Fruit fly (Drosophila melanogaster) whole organism, embryonic: ENCODE measurements around the gene CG31792.

Experiments
- Aef1 ChIP-seq: fragments of 200-800 bp; sonication (Bioruptor generic); IDR thresholded peaks from 3 replicates; pipeline ENCODE4 v1.3.6; 2022; ENCODE audit warnings: missing biosample characterization, missing genetic modification characterization
- CG10147 ChIP-seq: fragments of 200-800 bp; sonication (Bioruptor generic); optimal IDR thresholded peaks from 2 replicates; lab custom pipeline; 2019; ENCODE audit warnings: missing biosample characterization, mild to moderate bottlenecking, missing genetic modification characterization, moderate library complexity
- CG10209 ChIP-seq: fragments of 200-800 bp; sonication (Bioruptor generic); optimal IDR thresholded peaks from 3 replicates; lab custom pipeline; 2017; ENCODE audit warnings: missing biosample characterization, mild to moderate bottlenecking, missing genetic modification characterization, missing genetic modification reagents
- CG12071 ChIP-seq: fragments of 200-800 bp; sonication (Bioruptor generic); optimal IDR thresholded peaks from 3 replicates; lab custom pipeline; 2018; ENCODE audit warnings: missing biosample characterization, mild to moderate bottlenecking, missing genetic modification characterization
- CG12942 ChIP-seq: fragments of 200-800 bp; sonication (Bioruptor generic); optimal IDR thresholded peaks from 3 replicates; lab custom pipeline; 2016; ENCODE audit warnings: missing biosample characterization, missing genetic modification characterization
- CG13624 ChIP-seq: fragments of 200-800 bp; sonication (Bioruptor generic); optimal IDR thresholded peaks from 2 replicates; lab custom pipeline; 2016; ENCODE audit warnings: missing biosample characterization, missing genetic modification characterization
- CG15601 ChIP-seq: fragments of 200-800 bp; sonication (Bioruptor generic); optimal IDR thresholded peaks from 3 replicates; lab custom pipeline; 2019; ENCODE audit warnings: missing biosample characterization, mild to moderate bottlenecking, missing genetic modification characterization, moderate library complexity
- CG17361 ChIP-seq: fragments of 200-800 bp; sonication (Bioruptor generic); IDR thresholded peaks from 3 replicates; pipeline ENCODE4 v1.3.6; 2022; ENCODE audit warnings: missing biosample characterization, missing genetic modification characterization
- CG18011 ChIP-seq: fragments of 200-800 bp; sonication (Bioruptor generic); optimal IDR thresholded peaks from 2 replicates; lab custom pipeline; 2017; ENCODE audit warnings: missing biosample characterization, missing genetic modification characterization, mild to moderate bottlenecking, moderate library complexity, missing genotype
- CG18599 ChIP-seq: fragments of 200-800 bp; sonication (Bioruptor generic); optimal IDR thresholded peaks from 3 replicates; lab custom pipeline; 2017; ENCODE audit warnings: missing biosample characterization, missing genetic modification characterization, mild to moderate bottlenecking, moderate library complexity, missing genetic modification reagents
- CG2116 ChIP-seq: fragments of 200-800 bp; sonication (Bioruptor generic); optimal IDR thresholded peaks from 3 replicates; lab custom pipeline; 2018; ENCODE audit warnings: missing biosample characterization, mild to moderate bottlenecking, missing genetic modification characterization
- CG2712 ChIP-seq: fragments of 200-800 bp; optimal IDR thresholded peaks from 3 replicates; lab custom pipeline; 2019; ENCODE audit warnings: missing biosample characterization, mild to moderate bottlenecking, missing genetic modification characterization, moderate library complexity
- CG30431 ChIP-seq: fragments of 200-800 bp; sonication (Bioruptor generic); optimal IDR thresholded peaks from 2 replicates; lab custom pipeline; 2017; ENCODE audit warnings: missing biosample characterization, missing genetic modification characterization
- CG34224 ChIP-seq: fragments of 200-800 bp; sonication (Bioruptor generic); IDR thresholded peaks from 3 replicates; pipeline ENCODE4 v1.3.6; 2022; ENCODE audit warnings: missing biosample characterization, missing genetic modification characterization; ENCODE audit not compliant: partially characterized antibody
- CG4404 ChIP-seq: fragments of 200-800 bp; sonication (Bioruptor generic); IDR thresholded peaks from 2 replicates; pipeline ENCODE4 v1.3.6; 2022; ENCODE audit warnings: missing biosample characterization, missing genetic modification characterization
- CG5953 ChIP-seq: fragments of 200-800 bp; sonication (Bioruptor generic); IDR thresholded peaks from 2 replicates; pipeline ENCODE4 v1.3.6; 2022; ENCODE audit warnings: missing biosample characterization, missing genetic modification characterization
- CG7271 ChIP-seq: fragments of 200-800 bp; sonication (Bioruptor generic); optimal IDR thresholded peaks from 2 replicates; lab custom pipeline; 2018; ENCODE audit warnings: missing biosample characterization, mild to moderate bottlenecking, missing genetic modification characterization, moderate library complexity
- CG8281 ChIP-seq: fragments of 200-800 bp; sonication (Bioruptor generic); optimal IDR thresholded peaks from 2 replicates; lab custom pipeline; 2018; ENCODE audit warnings: missing biosample characterization, mild to moderate bottlenecking, missing genetic modification characterization, moderate library complexity
- CG8924 ChIP-seq: fragments of 200-800 bp; optimal IDR thresholded peaks from 3 replicates; lab custom pipeline; 2019; ENCODE audit warnings: missing biosample characterization, mild to moderate bottlenecking, missing genetic modification characterization, moderate library complexity
- CG9437 ChIP-seq: fragments of 200-800 bp; sonication (Bioruptor generic); optimal IDR thresholded peaks from 2 replicates; lab custom pipeline; 2018; ENCODE audit warnings: missing biosample characterization, mild to moderate bottlenecking, missing genetic modification characterization
- CkIIα-i1 ChIP-seq: fragments of 200-800 bp; sonication (Bioruptor generic); IDR thresholded peaks from 2 replicates; pipeline ENCODE4 v1.3.6; 2022; ENCODE audit warnings: missing biosample characterization, missing genetic modification characterization
- H15 ChIP-seq: fragments of 200-800 bp; sonication (Bioruptor generic); IDR thresholded peaks from 3 replicates; pipeline ENCODE4 v1.3.6; 2022; ENCODE audit warnings: missing biosample characterization, missing genetic modification characterization
- H2.0 ChIP-seq: fragments of 200-800 bp; sonication (Bioruptor generic); IDR thresholded peaks from 2 replicates; pipeline ENCODE4 v1.3.6; 2022; ENCODE audit warnings: missing biosample characterization, missing genetic modification characterization
- Hr78 ChIP-seq, 2 experiments: fragments of 200-800 bp in 1 of 2; fragments of >200 bp in 1 of 2; sonication (Bioruptor generic) in 1 of 2; optimal IDR thresholded peaks; 2 replicates each; lab custom pipeline; 2017 to 2019; ENCODE audit warnings: missing biosample characterization in 2 of 2, missing genetic modification characterization in 2 of 2, mild to moderate bottlenecking in 1 of 2, moderate library complexity in 1 of 2
- MTF-1 ChIP-seq: fragments of 200-800 bp; sonication (Bioruptor generic); optimal IDR thresholded peaks from 2 replicates; lab custom pipeline; 2018; ENCODE audit warnings: missing biosample characterization, mild to moderate bottlenecking, missing genetic modification characterization, borderline replicate concordance
- Oaz ChIP-seq: fragments of 200-800 bp; sonication (Bioruptor generic); IDR thresholded peaks from 2 replicates; pipeline ENCODE4 v1.3.6; 2022; ENCODE audit warnings: missing biosample characterization, missing genetic modification characterization
- Ravus ChIP-seq: fragments of 200-800 bp; sonication (Bioruptor generic); IDR thresholded peaks from 2 replicates; pipeline ENCODE4 v1.3.6; 2022; ENCODE audit warnings: missing biosample characterization, missing genetic modification characterization
- Vsx1 ChIP-seq: fragments of 200-800 bp; sonication (Bioruptor generic); optimal IDR thresholded peaks from 2 replicates; lab custom pipeline; 2017; ENCODE audit warnings: missing biosample characterization, mild to moderate bottlenecking, missing genetic modification characterization, missing genetic modification reagents
- az2 ChIP-seq: fragments of 200-800 bp; sonication (Bioruptor generic); optimal IDR thresholded peaks from 3 replicates; lab custom pipeline; 2016; ENCODE audit warnings: missing biosample characterization, missing genetic modification characterization
- br ChIP-seq: fragments of >200 bp; optimal IDR thresholded peaks from 2 replicates; lab custom pipeline; 2017
- chm ChIP-seq: fragments of 200-800 bp; sonication (Bioruptor generic); IDR thresholded peaks from 2 replicates; pipeline ENCODE4 v1.3.6; 2022; ENCODE audit warnings: missing biosample characterization, missing genetic modification characterization
- crc ChIP-seq: fragments of 200-800 bp; sonication (Bioruptor generic); optimal IDR thresholded peaks from 2 replicates; lab custom pipeline; 2016; ENCODE audit warnings: missing biosample characterization, missing genetic modification characterization
- dan ChIP-seq: fragments of 200-800 bp; sonication (Bioruptor generic); IDR thresholded peaks from 2 replicates; pipeline ENCODE4 v1.3.6; 2022; ENCODE audit warnings: missing biosample characterization, missing genetic modification characterization
- dmrt11E ChIP-seq: fragments of 200-800 bp; sonication (Bioruptor generic); optimal IDR thresholded peaks from 3 replicates; lab custom pipeline; 2018; ENCODE audit warnings: missing biosample characterization, mild to moderate bottlenecking, missing genetic modification characterization, moderate library complexity
- dysf ChIP-seq: fragments of 200-800 bp; sonication (Bioruptor generic); IDR thresholded peaks from 3 replicates; pipeline ENCODE4 v1.3.6; 2022; ENCODE audit warnings: missing biosample characterization, missing genetic modification characterization
- grn ChIP-seq: fragments of 200-800 bp; sonication (Bioruptor generic); optimal IDR thresholded peaks from 3 replicates; lab custom pipeline; 2017; ENCODE audit warnings: missing biosample characterization, missing genetic modification characterization
- hbn ChIP-seq: fragments of 200-800 bp; sonication (Bioruptor generic); IDR thresholded peaks from 2 replicates; pipeline ENCODE4 v1.3.6; 2022; ENCODE audit warnings: missing biosample characterization, missing genetic modification characterization; ENCODE audit not compliant: partially characterized antibody
- kni ChIP-seq: fragments of 200-800 bp; sonication (Bioruptor generic); optimal IDR thresholded peaks from 3 replicates; lab custom pipeline; 2017; ENCODE audit warnings: mild to moderate bottlenecking, missing biosample characterization, missing genetic modification reagents, missing genetic modification characterization
- lola ChIP-seq, 3 experiments: fragments of >200 bp in 2 of 3; fragments of 200-800 bp in 1 of 3; sonication (Bioruptor generic) in 1 of 3; optimal IDR thresholded peaks; 2 replicates each; lab custom pipeline; 2017 to 2019; ENCODE audit warnings: missing biosample characterization in 3 of 3, missing genetic modification characterization in 3 of 3, mild to moderate bottlenecking in 1 of 3, moderate library complexity in 1 of 3
- mirr ChIP-seq: fragments of 200-800 bp; sonication (Bioruptor generic); optimal IDR thresholded peaks from 3 replicates; lab custom pipeline; 2018; ENCODE audit warnings: missing biosample characterization, mild to moderate bottlenecking, missing genetic modification characterization
- nerfin-1 ChIP-seq: fragments of 200-800 bp; sonication (Bioruptor generic); optimal IDR thresholded peaks from 3 replicates; lab custom pipeline; 2019; ENCODE audit warnings: missing biosample characterization, mild to moderate bottlenecking, missing genetic modification characterization, moderate library complexity
- oc ChIP-seq: fragments of 200-800 bp; sonication (Bioruptor generic); optimal IDR thresholded peaks from 2 replicates; lab custom pipeline; 2018; ENCODE audit warnings: missing biosample characterization, mild to moderate bottlenecking, missing genetic modification characterization, moderate library complexity
- seq ChIP-seq: fragments of 200-800 bp; sonication (Bioruptor generic); IDR thresholded peaks from 2 replicates; pipeline ENCODE4 v1.3.6; 2022; ENCODE audit warnings: missing biosample characterization, missing genetic modification characterization
- sim ChIP-seq: fragments of 200-800 bp; sonication (Bioruptor generic); IDR thresholded peaks from 2 replicates; pipeline ENCODE4 v1.3.6; 2022; ENCODE audit warnings: missing biosample characterization, missing genetic modification characterization
- stwl ChIP-seq: fragments of 200-800 bp; sonication (Bioruptor generic); optimal IDR thresholded peaks from 3 replicates; lab custom pipeline; 2018; ENCODE audit warnings: missing biosample characterization, mild to moderate bottlenecking, missing genetic modification characterization, moderate library complexity
- tio ChIP-seq: fragments of 200-800 bp; sonication (Bioruptor generic); optimal IDR thresholded peaks from 2 replicates; lab custom pipeline; 2017; ENCODE audit warnings: missing biosample characterization, missing genetic modification characterization, inconsistent platforms
- trh ChIP-seq: fragments of 200-800 bp; sonication (Bioruptor generic); optimal IDR thresholded peaks from 2 replicates; lab custom pipeline; 2016; ENCODE audit warnings: missing biosample characterization, missing genetic modification characterization
- unc-4 ChIP-seq: fragments of 200-800 bp; sonication (Bioruptor generic); IDR thresholded peaks from 2 replicates; pipeline ENCODE4 v1.3.6; 2022; ENCODE audit warnings: missing biosample characterization, missing genetic modification characterization; ENCODE audit not compliant: partially characterized antibody
- z ChIP-seq: fragments of 200-800 bp; sonication (Bioruptor generic); IDR thresholded peaks from 3 replicates; pipeline ENCODE4 v1.3.6; 2022; ENCODE audit warnings: missing biosample characterization, missing genetic modification characterization

Gene CG31792

DNA sequence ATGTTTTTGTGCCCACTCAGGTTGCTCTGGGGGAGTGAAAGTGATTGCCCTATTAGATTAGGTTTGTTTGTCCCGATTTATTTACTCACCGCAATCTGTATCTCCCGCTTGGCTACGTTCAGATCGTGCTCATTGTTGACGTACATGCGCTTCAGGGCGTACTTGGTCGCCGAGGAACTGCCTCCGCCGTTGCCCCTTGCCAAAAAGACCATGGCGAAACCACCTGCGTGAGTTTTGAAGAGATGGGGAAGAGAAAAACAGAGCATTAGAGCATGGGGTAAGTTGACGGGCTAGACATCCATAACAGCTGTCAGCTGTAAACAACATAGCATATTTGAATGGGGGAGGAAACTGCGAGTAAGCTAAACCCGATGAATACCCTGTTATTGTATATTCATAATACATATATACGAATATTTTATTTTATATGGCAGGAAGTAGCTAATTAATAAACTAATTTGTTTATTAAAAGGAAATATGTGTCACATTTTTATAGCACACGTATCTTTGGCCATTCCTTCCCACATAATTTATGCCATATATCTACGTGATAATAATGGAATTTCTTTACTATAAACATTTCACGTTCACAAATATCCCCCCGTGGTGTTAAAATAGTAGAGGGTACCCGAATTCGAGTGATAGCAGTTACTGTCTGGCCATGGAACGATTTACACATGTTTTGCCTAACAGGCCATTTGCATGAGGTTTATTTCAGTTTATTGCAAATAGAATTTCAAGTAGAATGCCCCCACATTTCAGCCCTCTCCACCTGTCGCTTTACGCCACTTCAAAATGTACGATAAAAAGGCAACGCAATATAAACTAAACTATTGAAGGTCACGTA lies 31.7 kb upstream of the CG31792 start (continued):
- TF ChIP-seq az2 (GFP tag; lab: Kevin White, UChicago) (no peak), oc (tag; lab: Kevin White, UChicago) (no peak), Hr78 (GFP tag; optimal IDR thresholded peaks at IDR 0.05; lab: Kevin White, UChicago) (no peak), grn (no peak), dysf (GFP tag; lab: Robert Waterston, UW) (peak; percentile 71), CG4404 (GFP tag; lab: Robert Waterston, UW) (peak; percentile 16; the same call in 1 of the 2 replicates), mirr (GFP tag; lab: Kevin White, UChicago) (peak; percentile 84), CG15601 (tag; lab: Kevin White, UChicago) (no peak), Vsx1 (GFP tag; lab: Kevin White, UChicago) (no peak), Ravus (GFP tag; lab: Robert Waterston, UW) (peak; percentile 23; the same call in 1 of the 2 replicates), CG8281 (no peak), CG5953 (GFP tag; lab: Robert Waterston, UW) (no peak), stwl (tag; lab: Kevin White, UChicago) (no peak), lola (GFP tag; optimal IDR thresholded peaks at IDR 0.05; lab: Kevin White, UChicago) (no peak), CG10209 (GFP tag; lab: Kevin White, UChicago) (peak; percentile 30), CG18011 (no peak), br (no peak), chm (GFP tag; lab: Robert Waterston, UW) (peak; percentile 22; the same call in 1 of the 2 replicates), tio (GFP tag; lab: Kevin White, UChicago) (no peak), seq (GFP tag; lab: Robert Waterston, UW) (no peak), sim (GFP tag; lab: Robert Waterston, UW) (no peak), CG2116 (no peak), CG7271 (tag; lab: Kevin White, UChicago) (no peak), kni (no peak), CG18599 (peak; percentile 61), dan (GFP tag; lab: Robert Waterston, UW) (no peak), CG10147 (peak; percentile 63), Aef1 (peak; percentile 9; the same call in 1 of the 3 replicates), CkIIα-i1 (no peak), nerfin-1 (tag; lab: Kevin White, UChicago) (peak; percentile 6), CG12942 (no peak), CG9437 (GFP tag; lab: Kevin White, UChicago) (no peak), MTF-1 (GFP tag; lab: Kevin White, UChicago) (no peak), CG8924 (tag; lab: Kevin White, UChicago) (no peak), CG30431 (GFP tag; lab: Kevin White, UChicago) (no peak), Oaz (GFP tag; lab: Robert Waterston, UW) (no peak), CG13624 (no peak), hbn (GFP tag; lab: Robert Waterston, UW) (no peak), CG34224 (GFP tag; lab: Robert Waterston, UW) (no peak), trh (GFP tag; lab: Kevin White, UChicago) (no peak), dmrt11E (tag; lab: Kevin White, UChicago) (peak; percentile 16), crc (GFP tag; lab: Kevin White, UChicago) (no peak), CG2712 (tag; lab: Kevin White, UChicago) (peak; percentile 42), H2.0 (GFP tag; lab: Robert Waterston, UW) (no peak), CG17361 (GFP tag; lab: Robert Waterston, UW) (no peak; the same call in 2 of the 3 replicates), unc-4 (GFP tag; lab: Robert Waterston, UW) (no peak), H15 (GFP tag; lab: Robert Waterston, UW) (no peak), CG12071 (GFP tag; lab: Kevin White, UChicago) (no peak), z (no peak)
